Worm (Caenorhabditis elegans) whole organism, L4 larva: ENCODE measurements around the gene Y38E10A.14.

ENCODE experiments used
- ZK546.5 ChIP-seq, 2 experiments: sonication (generic microtip); optimal IDR thresholded peaks; 2 replicates each; lab custom pipeline; 2017; ENCODE audit warnings: missing biosample characterization in 2 of 2, missing genetic modification characterization in 2 of 2
- ama-1 ChIP-seq: fragments of 150-350 bp; optimal IDR thresholded peaks from 2 replicates; lab custom pipeline; 2014; ENCODE audit warnings: inconsistent platforms, mixed read lengths
- attf-4 ChIP-seq: sonication (generic microtip); optimal IDR thresholded peaks from 3 replicates; lab custom pipeline; 2017; ENCODE audit warnings: missing biosample characterization, missing genetic modification characterization
- dpl-1 ChIP-seq: fragments of 150-350 bp; optimal IDR thresholded peaks from 2 replicates; lab custom pipeline; 2014; ENCODE audit warnings: missing biosample characterization, missing genetic modification reagents, missing genetic modification characterization
- fos-1 ChIP-seq: fragments of 150-350 bp; optimal IDR thresholded peaks from 2 replicates; lab custom pipeline; 2014; ENCODE audit warnings: missing biosample characterization, missing genetic modification characterization
- hlh-30 ChIP-seq: sonication (generic microtip); optimal IDR thresholded peaks from 2 replicates; lab custom pipeline; 2017; ENCODE audit warnings: antibody characterized with exemption, mild to moderate bottlenecking, missing genetic modification characterization, missing compliant biosample characterization; ENCODE audit not compliant: insufficient read depth
- mdl-1 ChIP-seq, 2 experiments: fragments of 150-350 bp in 1 of 2; sonication (generic microtip) in 1 of 2; optimal IDR thresholded peaks; 2 replicates each; lab custom pipeline; 2014 to 2017; ENCODE audit warnings: missing biosample characterization in 2 of 2, missing genetic modification characterization in 2 of 2
- nhr-48 ChIP-seq: sonication (generic microtip); optimal IDR thresholded peaks from 2 replicates; lab custom pipeline; 2016; ENCODE audit warnings: mild to moderate bottlenecking, missing genetic modification characterization, missing compliant biosample characterization
- skn-1 ChIP-seq: fragments of 150-350 bp; optimal IDR thresholded peaks from 2 replicates; lab custom pipeline; 2014; ENCODE audit warnings: missing biosample characterization, missing genetic modification characterization

DNA sequence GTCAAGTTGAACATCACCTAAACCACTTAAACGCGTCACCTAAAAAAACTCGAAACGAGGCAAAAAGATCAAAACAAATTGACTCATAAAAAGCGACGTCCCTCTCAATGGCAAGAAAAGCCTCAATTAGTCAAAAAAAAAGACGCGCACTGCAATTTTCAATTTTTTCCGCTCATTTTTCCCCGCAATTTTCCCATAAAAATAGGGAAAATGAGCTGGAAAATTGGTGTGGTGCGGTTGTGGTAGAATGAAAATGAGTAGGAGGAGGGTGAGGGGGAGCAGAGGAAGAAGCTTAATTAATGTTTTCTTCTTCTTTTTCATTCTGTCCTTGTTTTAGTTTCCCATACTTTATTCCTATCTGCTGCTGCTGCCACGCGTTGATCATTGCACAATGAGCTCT is 33.3 kb upstream of the Y38E10A.14 start:
- no peak for TF ChIP-seq mdl-1 (tag; optimal IDR thresholded peaks at IDR 0.05; lab: Kevin White, UChicago)
- TF ChIP-seq nhr-48 (tag; lab: Kevin White, UChicago) = no peak
- no peak for TF ChIP-seq attf-4
- no peak for TF ChIP-seq ama-1 (lab: Kevin White, UChicago)
- no peak for TF ChIP-seq ZK546.5 (tag; optimal IDR thresholded peaks at IDR 0.05; lab: Kevin White, UChicago)
- no peak for TF ChIP-seq dpl-1
- no peak for TF ChIP-seq fos-1 (tag; lab: Kevin White, UChicago)
- TF ChIP-seq skn-1 = no peak
- TF ChIP-seq hlh-30 (tag; lab: Kevin White, UChicago) = no peak
